Fruit fly (Drosophila melanogaster) whole organism, prepupa: ENCODE data around the gene NK7.1.

Source experiments
- Blimp-1 ChIP-seq: fragments of 200-800 bp; sonication (Bioruptor generic); optimal IDR thresholded peaks from 3 replicates; lab custom pipeline; 2017; ENCODE audit warnings: missing biosample characterization, missing genetic modification characterization, mild to moderate bottlenecking, moderate library complexity, missing genetic modification reagents
- CG10669 ChIP-seq: fragments of 200-800 bp; sonication (Bioruptor generic); optimal IDR thresholded peaks from 3 replicates; lab custom pipeline; 2018; ENCODE audit warnings: missing biosample characterization, mild to moderate bottlenecking, missing genetic modification characterization, moderate library complexity
- CG11294 ChIP-seq: fragments of 200-800 bp; sonication (Bioruptor generic); IDR thresholded peaks from 2 replicates; pipeline ENCODE4 v1.3.6; 2022; ENCODE audit warnings: missing biosample characterization, missing genetic modification characterization
- CG11762 ChIP-seq: fragments of 200-800 bp; sonication (Bioruptor generic); optimal IDR thresholded peaks from 3 replicates; lab custom pipeline; 2016; ENCODE audit warnings: missing biosample characterization, missing genetic modification characterization; ENCODE audit not compliant: insufficient read depth
- CG11902 ChIP-seq: fragments of 200-800 bp; sonication (Bioruptor generic); optimal IDR thresholded peaks from 3 replicates; lab custom pipeline; 2016; ENCODE audit warnings: missing biosample characterization, missing genetic modification characterization
- CG16779 ChIP-seq: fragments of 200-800 bp; sonication (Bioruptor generic); optimal IDR thresholded peaks from 3 replicates; lab custom pipeline; 2017; ENCODE audit warnings: missing biosample characterization, mild to moderate bottlenecking, missing genetic modification characterization
- CG3032 ChIP-seq: fragments of 200-800 bp; optimal IDR thresholded peaks from 2 replicates; lab custom pipeline; 2019; ENCODE audit warnings: missing biosample characterization, mild to moderate bottlenecking, missing genetic modification characterization, moderate library complexity
- CG31627 ChIP-seq: fragments of 200-800 bp; sonication (Bioruptor generic); optimal IDR thresholded peaks from 3 replicates; lab custom pipeline; 2016; ENCODE audit warnings: missing biosample characterization, missing genetic modification characterization
- CG34406 ChIP-seq: fragments of 200-800 bp; sonication (Bioruptor generic); optimal IDR thresholded peaks from 3 replicates; lab custom pipeline; 2016; ENCODE audit warnings: missing biosample characterization, missing genetic modification characterization
- CG3919 ChIP-seq: fragments of 200-800 bp; sonication (Bioruptor generic); optimal IDR thresholded peaks from 3 replicates; lab custom pipeline; 2016; ENCODE audit warnings: missing biosample characterization, missing genetic modification characterization
- CG4318 ChIP-seq: fragments of 200-800 bp; sonication (Bioruptor generic); optimal IDR thresholded peaks from 3 replicates; lab custom pipeline; 2017; ENCODE audit warnings: missing biosample characterization, mild to moderate bottlenecking, missing genetic modification characterization
- CG6163 ChIP-seq: fragments of 200-800 bp; sonication (Bioruptor generic); IDR thresholded peaks from 3 replicates; pipeline ENCODE4 v1.3.6; 2022; ENCODE audit warnings: missing biosample characterization, missing genetic modification characterization
- CG6792 ChIP-seq: fragments of 200-800 bp; sonication (Bioruptor generic); optimal IDR thresholded peaks from 3 replicates; lab custom pipeline; 2016; ENCODE audit warnings: missing biosample characterization, missing genetic modification characterization
- CG6808 ChIP-seq: fragments of 200-800 bp; sonication (Bioruptor generic); optimal IDR thresholded peaks from 3 replicates; lab custom pipeline; 2017; ENCODE audit warnings: missing biosample characterization, missing genetic modification characterization, mild to moderate bottlenecking, moderate library complexity, missing genetic modification reagents
- CG8119 ChIP-seq: fragments of 200-800 bp; sonication (Bioruptor generic); IDR thresholded peaks from 3 replicates; pipeline ENCODE4 v1.3.6; 2022; ENCODE audit warnings: missing biosample characterization, missing genetic modification characterization
- CG8632 ChIP-seq: fragments of 200-800 bp; sonication (Bioruptor generic); optimal IDR thresholded peaks from 3 replicates; lab custom pipeline; 2016; ENCODE audit warnings: missing biosample characterization, missing genetic modification characterization
- CG9139 ChIP-seq: fragments of 200-800 bp; sonication (Bioruptor generic); optimal IDR thresholded peaks from 3 replicates; lab custom pipeline; 2017; ENCODE audit warnings: missing biosample characterization, mild to moderate bottlenecking, missing genetic modification characterization
- Eip75B ChIP-seq: fragments of 200-800 bp; sonication (Bioruptor generic); optimal IDR thresholded peaks from 3 replicates; lab custom pipeline; 2016; ENCODE audit warnings: missing biosample characterization, missing genetic modification characterization
- Eip78C ChIP-seq: fragments of 200-800 bp; sonication (Bioruptor generic); peaks from one replicate; lab custom pipeline; 2016; ENCODE audit warnings: missing biosample characterization, missing genetic modification characterization
- Eip93F ChIP-seq: fragments of 200-800 bp; sonication (Bioruptor generic); optimal IDR thresholded peaks from 2 replicates; lab custom pipeline; 2016; ENCODE audit warnings: missing biosample characterization, mild to moderate bottlenecking, missing genetic modification characterization
- Ets21C ChIP-seq: fragments of 200-800 bp; sonication (Bioruptor generic); optimal IDR thresholded peaks from 3 replicates; lab custom pipeline; 2016; ENCODE audit warnings: missing biosample characterization, missing genetic modification characterization
- Gug ChIP-seq: fragments of 200-800 bp; sonication (Bioruptor generic); IDR thresholded peaks from 2 replicates; pipeline ENCODE4 v1.3.6; 2022; ENCODE audit warnings: missing biosample characterization, missing genetic modification characterization
- Hr38 ChIP-seq: sonication (Bioruptor generic); optimal IDR thresholded peaks from 2 replicates; lab custom pipeline; 2016; ENCODE audit warnings: missing biosample characterization, missing genetic modification characterization
- Hr39 ChIP-seq: fragments of 200-800 bp; sonication (Bioruptor generic); optimal IDR thresholded peaks from 2 replicates; lab custom pipeline; 2016; ENCODE audit warnings: missing biosample characterization, missing genetic modification characterization
- Hr4 ChIP-seq: fragments of 200-800 bp; sonication (Bioruptor generic); optimal IDR thresholded peaks from 3 replicates; lab custom pipeline; 2016; ENCODE audit warnings: missing biosample characterization, missing genetic modification characterization
- OdsH ChIP-seq: fragments of 200-800 bp; sonication (Bioruptor generic); optimal IDR thresholded peaks from 3 replicates; lab custom pipeline; 2016; ENCODE audit warnings: missing biosample characterization, missing genetic modification characterization
- Smox ChIP-seq: fragments of 200-800 bp; sonication (Bioruptor generic); optimal IDR thresholded peaks from 3 replicates; lab custom pipeline; 2016; ENCODE audit warnings: missing biosample characterization, missing genetic modification characterization
- Sox14 ChIP-seq: fragments of 200-800 bp; sonication (Bioruptor generic); optimal IDR thresholded peaks from 3 replicates; lab custom pipeline; 2016; ENCODE audit warnings: missing biosample characterization, missing genetic modification characterization
- Sox15 ChIP-seq: fragments of 200-800 bp; sonication (Bioruptor generic); optimal IDR thresholded peaks from 3 replicates; lab custom pipeline; 2016; ENCODE audit warnings: missing biosample characterization, missing genetic modification characterization
- achi ChIP-seq: fragments of 200-800 bp; sonication (Bioruptor generic); optimal IDR thresholded peaks from 3 replicates; lab custom pipeline; 2016; ENCODE audit warnings: missing biosample characterization, missing genetic modification characterization
- cyc ChIP-seq: fragments of 200-800 bp; sonication (Bioruptor generic); optimal IDR thresholded peaks from 3 replicates; lab custom pipeline; 2016; ENCODE audit warnings: missing biosample characterization, missing genetic modification characterization
- dac ChIP-seq: fragments of 200-800 bp; sonication (Bioruptor generic); optimal IDR thresholded peaks from 2 replicates; lab custom pipeline; 2017; ENCODE audit warnings: missing biosample characterization, mild to moderate bottlenecking, missing genetic modification characterization
- eg ChIP-seq: fragments of 200-800 bp; sonication (Bioruptor generic); IDR thresholded peaks from 3 replicates; pipeline ENCODE4 v1.3.6; 2022; ENCODE audit warnings: missing biosample characterization, missing genetic modification characterization
- fd59A ChIP-seq: fragments of 200-800 bp; sonication (Bioruptor generic); optimal IDR thresholded peaks from 2 replicates; lab custom pipeline; 2017; ENCODE audit warnings: missing biosample characterization, mild to moderate bottlenecking, missing genetic modification characterization, missing genetic modification reagents
- fd85E ChIP-seq: fragments of 200-800 bp; sonication (Bioruptor generic); optimal IDR thresholded peaks from 3 replicates; lab custom pipeline; 2016; ENCODE audit warnings: missing biosample characterization, missing genetic modification characterization
- lz ChIP-seq: fragments of 200-800 bp; sonication (Bioruptor generic); optimal IDR thresholded peaks from 3 replicates; lab custom pipeline; 2016; ENCODE audit warnings: missing biosample characterization, missing genetic modification characterization
- net ChIP-seq: fragments of 200-800 bp; sonication (Bioruptor generic); optimal IDR thresholded peaks from 3 replicates; lab custom pipeline; 2016; ENCODE audit warnings: missing biosample characterization, missing genetic modification characterization
- pdm3 ChIP-seq: fragments of 200-800 bp; sonication (Bioruptor generic); optimal IDR thresholded peaks from 3 replicates; lab custom pipeline; 2016; ENCODE audit warnings: missing biosample characterization, missing genetic modification characterization
- spab ChIP-seq: fragments of 200-800 bp; sonication (Bioruptor generic); optimal IDR thresholded peaks from 2 replicates; lab custom pipeline; 2017; ENCODE audit warnings: missing biosample characterization, mild to moderate bottlenecking, missing genetic modification characterization, missing genetic modification reagents
- ss ChIP-seq, 2 experiments: fragments of 200-800 bp; sonication (Bioruptor generic); optimal IDR thresholded peaks; 2 replicates in 1 of 2; 3 replicates in 1 of 2; lab custom pipeline; 2017 to 2018; ENCODE audit warnings: mild to moderate bottlenecking in 2 of 2, missing biosample characterization in 2 of 2, missing genetic modification characterization in 2 of 2, moderate library complexity in 1 of 2
- svp ChIP-seq: fragments of 200-800 bp; sonication (Bioruptor generic); peaks from one replicate; lab custom pipeline; 2016; ENCODE audit warnings: missing biosample characterization, missing genetic modification characterization
- topi ChIP-seq: fragments of 200-800 bp; sonication (Bioruptor generic); optimal IDR thresholded peaks from 3 replicates; lab custom pipeline; 2016; ENCODE audit warnings: missing biosample characterization, missing genetic modification characterization
- vri ChIP-seq: fragments of 200-800 bp; sonication (Bioruptor generic); optimal IDR thresholded peaks from 3 replicates; lab custom pipeline; 2016; ENCODE audit warnings: missing biosample characterization, mild to moderate bottlenecking, missing genetic modification characterization

Gene NK7.1

DNA sequence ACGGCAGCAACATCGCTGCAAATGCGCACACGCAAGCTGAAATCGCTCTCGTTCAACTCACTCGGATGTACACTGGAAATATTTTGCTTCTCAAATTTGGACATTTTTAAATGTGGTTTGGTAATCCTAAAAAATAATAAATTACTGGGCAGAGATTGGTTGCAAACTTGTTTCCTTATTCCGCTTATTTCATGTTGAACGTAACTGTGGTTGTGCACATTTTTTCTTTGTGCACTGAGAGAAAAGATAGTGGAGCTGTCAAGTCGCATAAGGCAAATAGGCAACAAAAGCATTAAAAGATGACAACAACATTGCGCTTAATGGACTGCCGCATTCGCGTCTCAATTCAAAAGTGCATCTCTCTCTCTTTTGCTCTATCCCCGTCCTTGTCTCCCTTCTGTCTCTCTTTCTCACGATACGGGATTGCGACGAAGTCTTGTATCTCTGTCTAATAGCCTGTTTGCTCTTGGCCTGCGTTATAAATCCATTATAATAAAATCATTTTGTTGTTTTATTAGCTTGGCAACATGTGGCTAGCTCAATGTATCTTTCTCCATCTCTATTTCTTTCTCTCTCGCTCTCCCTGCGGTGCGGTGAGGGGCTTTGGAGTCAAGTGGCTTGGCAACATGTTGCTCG lies 559 bp upstream of the NK7.1 start (continued):
- TF ChIP-seq CG9139 (peak; percentile 92), Smox (GFP tag; lab: Kevin White, UChicago) (peak; percentile 90), Hr39 (peak; percentile 95), ss (GFP tag; optimal IDR thresholded peaks at IDR 0.05; lab: Kevin White, UChicago) (peak; percentile 87 to 93), CG11902 (GFP tag; lab: Kevin White, UChicago) (peak; percentile 88), Hr4 (GFP tag; lab: Kevin White, UChicago) (peak; percentile 100), OdsH (peak; percentile 99), CG3032 (tag; lab: Kevin White, UChicago) (peak; percentile 92), net (GFP tag; lab: Kevin White, UChicago) (peak; percentile 98), CG6163 (GFP tag; lab: Robert Waterston, UW) (peak; percentile 97), CG34406 (GFP tag; lab: Kevin White, UChicago) (peak; percentile 94), eg (GFP tag; lab: Robert Waterston, UW) (peak; percentile 95), Eip93F (GFP tag; lab: Kevin White, UChicago) (peak; percentile 59), CG6808 (GFP tag; lab: Kevin White, UChicago) (peak; percentile 88), CG31627 (GFP tag; lab: Kevin White, UChicago) (peak; percentile 94), CG4318 (GFP tag; lab: Kevin White, UChicago) (peak; percentile 98), Ets21C (GFP tag; lab: Kevin White, UChicago) (peak; percentile 88), CG8119 (GFP tag; lab: Robert Waterston, UW) (peak; percentile 100), Eip75B (GFP tag; lab: Kevin White, UChicago) (peak; percentile 96), vri (GFP tag; lab: Kevin White, UChicago) (peak; percentile 74), achi (GFP tag; lab: Kevin White, UChicago) (peak; percentile 98), Gug (peak; percentile 92), Sox14 (GFP tag; lab: Kevin White, UChicago) (peak; percentile 98), CG11294 (GFP tag; lab: Robert Waterston, UW) (peak; percentile 90), cyc (peak; percentile 89), pdm3 (GFP tag; lab: Kevin White, UChicago) (peak; percentile 99)

dm6 chr3R:14371133-14371676 lies 1.5 kb downstream of the NK7.1 start:
- TF ChIP-seq Sox14 (GFP tag; lab: Kevin White, UChicago) (no peak), topi (GFP tag; lab: Kevin White, UChicago) (no peak), CG11762 (GFP tag; lab: Kevin White, UChicago) (no peak), Eip78C (peak; percentile 63), lz (GFP tag; lab: Kevin White, UChicago) (no peak), vri (GFP tag; lab: Kevin White, UChicago) (peak; percentile 72), svp (GFP tag; lab: Kevin White, UChicago) (peak; percentile 93), spab (GFP tag; lab: Kevin White, UChicago) (no peak), Eip93F (GFP tag; lab: Kevin White, UChicago) (peak; percentile 54), Sox15 (GFP tag; lab: Kevin White, UChicago) (no peak)

DNA sequence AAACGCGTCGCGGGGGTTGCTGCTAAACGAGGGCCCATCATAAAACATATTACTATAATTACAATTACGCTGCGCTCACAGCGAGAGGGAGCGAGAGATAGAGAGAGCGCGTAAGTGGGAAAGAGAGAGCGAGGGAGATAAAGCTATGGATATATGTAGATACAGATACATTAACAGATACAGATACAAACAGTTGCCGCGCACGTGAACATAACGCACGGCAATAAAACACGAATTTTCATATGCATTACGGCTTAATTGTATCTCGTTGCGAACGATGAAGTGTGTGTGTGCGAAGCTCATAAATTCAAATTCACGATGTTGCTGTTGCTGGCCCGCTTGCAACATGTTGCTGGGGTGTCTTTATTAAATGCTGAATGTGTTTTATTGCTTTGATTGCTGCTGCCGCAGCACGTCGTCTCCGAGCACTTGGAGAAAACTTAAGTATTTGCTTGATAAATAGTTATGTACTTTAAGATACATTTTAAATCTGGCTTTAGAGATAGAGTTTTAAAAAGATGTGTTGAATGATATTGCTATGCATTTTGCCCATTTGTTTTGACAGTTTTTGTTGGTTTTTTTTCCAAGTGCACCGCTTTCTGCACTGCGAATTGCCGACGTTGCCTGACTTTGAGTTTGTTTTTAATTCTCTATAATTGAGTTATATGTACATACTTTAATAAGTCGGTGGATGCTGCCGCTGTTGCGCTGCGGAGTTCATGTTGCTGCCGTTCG lies 2.4 kb downstream of the NK7.1 start:
- TF ChIP-seq CG34406 (GFP tag; lab: Kevin White, UChicago) (peak; percentile 96), CG11294 (GFP tag; lab: Robert Waterston, UW) (peak; percentile 96), CG10669 (GFP tag; lab: Kevin White, UChicago) (peak; percentile 96), Blimp-1 (GFP tag; lab: Kevin White, UChicago) (peak; percentile 64), CG16779 (tag; lab: Kevin White, UChicago) (peak; percentile 94), CG8632 (GFP tag; lab: Kevin White, UChicago) (peak; percentile 96), Eip93F (GFP tag; lab: Kevin White, UChicago) (peak; percentile 79), achi (GFP tag; lab: Kevin White, UChicago) (peak; percentile 97), CG4318 (GFP tag; lab: Kevin White, UChicago) (peak; percentile 96), spab (GFP tag; lab: Kevin White, UChicago) (peak; percentile 94), CG8119 (GFP tag; lab: Robert Waterston, UW) (peak; percentile 99), vri (GFP tag; lab: Kevin White, UChicago) (peak; percentile 93), Eip78C (peak; percentile 99), eg (GFP tag; lab: Robert Waterston, UW) (peak; percentile 99), Hr38 (GFP tag; lab: Kevin White, UChicago) (peak; percentile 47), CG3919 (peak; percentile 97), CG3032 (tag; lab: Kevin White, UChicago) (peak; percentile 91), fd59A (GFP tag; lab: Kevin White, UChicago) (peak; percentile 95), Hr4 (GFP tag; lab: Kevin White, UChicago) (peak; percentile 99), CG9139 (peak; percentile 87), Eip75B (GFP tag; lab: Kevin White, UChicago) (peak; percentile 97), fd85E (GFP tag; lab: Kevin White, UChicago) (peak; percentile 85), CG6792 (GFP tag; lab: Kevin White, UChicago) (peak; percentile 95), dac (GFP tag; lab: Kevin White, UChicago) (peak; percentile 94)
